Worm (Caenorhabditis elegans): ENCODE measurements around the gene dct-18.

DNA sequence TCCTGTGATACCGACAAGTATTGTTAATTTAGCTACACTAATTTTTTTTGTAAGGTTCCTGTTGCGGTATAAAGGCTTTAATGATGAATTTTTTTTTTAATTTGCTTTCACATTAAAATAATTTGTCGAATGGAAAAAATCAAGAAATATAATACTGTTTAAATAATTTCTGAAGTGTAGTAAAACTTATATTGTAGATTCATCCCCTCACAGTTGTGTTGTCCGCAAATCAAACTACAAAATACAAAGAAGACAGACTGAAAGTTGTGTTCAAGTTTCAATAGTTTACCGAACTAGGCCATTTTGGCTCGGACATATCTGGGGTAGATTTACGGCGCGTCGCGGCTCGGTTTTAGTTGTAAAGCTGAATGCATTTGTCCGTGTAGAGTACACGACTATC is 34.3 kb upstream of the dct-18 start:
- no peak for TF ChIP-seq irx-1 (tag; optimal IDR thresholded peaks at IDR 0.05)
- TF ChIP-seq unc-62 (GFP tag; optimal IDR thresholded peaks at IDR 0.05): no peak
- TF ChIP-seq nhr-76 (tag; optimal IDR thresholded peaks at IDR 0.05): no peak

Data from whole organism, L1 larva.